Fruit fly (Drosophila melanogaster): Measurements from ENCODE around the gene Trc8.

Gene Trc8

dm6 chr3R:29522164-29522563 is 18.6 kb upstream of the Trc8 start:
- TF ChIP-seq CTCF (optimal IDR thresholded peaks at IDR 0.05): no peak
- no peak for TF ChIP-seq CG8478 (optimal IDR thresholded peaks at IDR 0.05)

dm6 chr3R:29520215-29520614 is 16.6 kb upstream of the Trc8 start:
- no peak for TF ChIP-seq CTCF (optimal IDR thresholded peaks at IDR 0.05)
- no peak for TF ChIP-seq CG8478 (optimal IDR thresholded peaks at IDR 0.05)

dm6 chr3R:29519332-29519731 is 15.7 kb upstream of the Trc8 start:
- TF ChIP-seq CG8478 (optimal IDR thresholded peaks at IDR 0.05) (no peak), CTCF (optimal IDR thresholded peaks at IDR 0.05) (no peak)

dm6 chr3R:29518498-29518897 is 14.9 kb upstream of the Trc8 start:
- TF ChIP-seq CTCF (optimal IDR thresholded peaks at IDR 0.05) (no peak), CG8478 (optimal IDR thresholded peaks at IDR 0.05) (no peak)

dm6 chr3R:29517923-29518322 is 14.3 kb upstream of the Trc8 start:
- TF ChIP-seq CG8478 (optimal IDR thresholded peaks at IDR 0.05) (no peak), CTCF (optimal IDR thresholded peaks at IDR 0.05) (no peak)

dm6 chr3R:29516766-29517165 is 13.2 kb upstream of the Trc8 start:
- TF ChIP-seq CG8478 (optimal IDR thresholded peaks at IDR 0.05): no peak
- TF ChIP-seq CTCF (optimal IDR thresholded peaks at IDR 0.05): no peak

- no peak for TF ChIP-seq CTCF (optimal IDR thresholded peaks at IDR 0.05)
- no peak for TF ChIP-seq CG8478 (optimal IDR thresholded peaks at IDR 0.05)
Observed at dm6 chr3R:29515417-29515816, 11.8 kb upstream of the Trc8 start, which contains the start of gene ND-20L. Gene ND-20L, plus strand, starts transcription at chr3R:29515717.

dm6 chr3R:29512306-29513044 is 8.9 kb upstream of the Trc8 start:
- TF ChIP-seq CTCF (optimal IDR thresholded peaks at IDR 0.05): no peak
- no peak for TF ChIP-seq CG8478 (optimal IDR thresholded peaks at IDR 0.05)

dm6 chr3R:29511472-29511871 is 7.9 kb upstream of the Trc8 start:
- TF ChIP-seq CG8478 (optimal IDR thresholded peaks at IDR 0.05) (no peak), CTCF (optimal IDR thresholded peaks at IDR 0.05) (no peak)

- TF ChIP-seq CG8478 (optimal IDR thresholded peaks at IDR 0.05) (no peak), CTCF (optimal IDR thresholded peaks at IDR 0.05) (no peak)
Observed at dm6 chr3R:29508551-29509266, 5.1 kb upstream of the Trc8 start.

- no peak for TF ChIP-seq CTCF (optimal IDR thresholded peaks at IDR 0.05)
- TF ChIP-seq CG8478 (optimal IDR thresholded peaks at IDR 0.05): no peak
Observed at dm6 chr3R:29506581-29506980, 3.0 kb upstream of the Trc8 start.

dm6 chr3R:29502978-29503377 is 619 bp downstream of the Trc8 start:
- no peak for TF ChIP-seq CTCF (optimal IDR thresholded peaks at IDR 0.05)
- no peak for TF ChIP-seq CG8478 (optimal IDR thresholded peaks at IDR 0.05)

- no peak for TF ChIP-seq CG8478 (optimal IDR thresholded peaks at IDR 0.05)
- TF ChIP-seq CTCF (optimal IDR thresholded peaks at IDR 0.05): no peak
Observed at dm6 chr3R:29496315-29496714, 7.3 kb downstream of the Trc8 start.

- TF ChIP-seq CTCF (optimal IDR thresholded peaks at IDR 0.05): no peak
- no peak for TF ChIP-seq CG8478 (optimal IDR thresholded peaks at IDR 0.05)
Observed at dm6 chr3R:29495815-29496214, 7.8 kb downstream of the Trc8 start.

dm6 chr3R:29494482-29494881 is 9.1 kb downstream of the Trc8 start, which contains the start of gene FipoQ:
Gene FipoQ, plus strand, starts transcription at chr3R:29494782.
- TF ChIP-seq CTCF (optimal IDR thresholded peaks at IDR 0.05) (no peak), CG8478 (optimal IDR thresholded peaks at IDR 0.05) (no peak)

dm6 chr3R:29493242-29493944 is 10.2 kb downstream of the Trc8 start, which contains the start of the genes CG2310 and Diedel:
Gene CG2310, minus strand, starts transcription at chr3R:29493518.
Gene Diedel, plus strand, starts transcription at chr3R:29493852.
- TF ChIP-seq CG8478 (optimal IDR thresholded peaks at IDR 0.05): no peak
- peak; percentile 7 to 45 for TF ChIP-seq CTCF (optimal IDR thresholded peaks at IDR 0.05)

All from S2 (cell line).